Worm (Caenorhabditis elegans) whole organism, L3 larva: ENCODE measurements around the gene puf-5.

Source experiments
- aly-2 ChIP-seq: fragments of 150-350 bp; optimal IDR thresholded peaks from 2 replicates; lab custom pipeline; 2014; ENCODE audit warnings: missing biosample characterization, missing genetic modification characterization
- lin-15B ChIP-seq: fragments of 150-350 bp; optimal IDR thresholded peaks from 2 replicates; lab custom pipeline; 2014; ENCODE audit warnings: missing biosample characterization, missing genetic modification characterization
- lin-39 ChIP-seq: fragments of 150-350 bp; optimal IDR thresholded peaks from 2 replicates; lab custom pipeline; 2018; ENCODE audit warnings: missing biosample characterization, missing genetic modification reagents, missing genetic modification characterization
- mdl-1 ChIP-seq: fragments of 150-350 bp; optimal IDR thresholded peaks from 2 replicates; lab custom pipeline; 2014; ENCODE audit warnings: missing biosample characterization, missing genetic modification characterization
- nhr-25 ChIP-seq: sonication (generic microtip); optimal IDR thresholded peaks from 2 replicates; lab custom pipeline; 2017; ENCODE audit warnings: missing biosample characterization, missing genetic modification characterization
- unc-39 ChIP-seq: sonication (generic microtip); optimal IDR thresholded peaks from 4 replicates; lab custom pipeline; 2017; ENCODE audit warnings: missing biosample characterization, missing genetic modification characterization
- zag-1 ChIP-seq: fragments of 150-350 bp; optimal IDR thresholded peaks from 2 replicates; lab custom pipeline; 2014; ENCODE audit warnings: missing biosample characterization, missing genetic modification characterization

DNA sequence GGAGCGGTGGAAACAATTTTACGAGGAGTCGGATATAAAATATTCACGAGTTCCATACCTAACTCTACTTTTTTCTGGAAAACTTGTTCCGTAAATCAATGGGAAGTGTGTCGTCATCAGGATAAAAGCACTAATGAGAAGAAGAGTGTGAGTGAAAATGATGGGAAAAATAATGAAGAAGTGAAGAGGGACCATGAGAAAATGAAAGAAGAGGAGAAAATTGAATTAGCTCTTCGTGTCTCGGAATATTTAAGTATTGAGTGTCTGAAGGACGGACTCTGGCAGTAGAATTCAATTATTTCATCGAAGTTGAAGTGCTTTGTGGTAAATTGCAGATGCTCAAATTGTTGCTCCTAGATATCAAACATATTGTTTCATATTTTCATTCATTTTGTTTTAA lies 13.9 kb downstream of the puf-5 start:
- TF ChIP-seq lin-39 (tag; lab: Kevin White, UChicago) (no peak), aly-2 (tag; lab: Kevin White, UChicago) (no peak), lin-15B (tag; lab: Kevin White, UChicago) (no peak), zag-1 (tag; lab: Kevin White, UChicago) (no peak), mdl-1 (tag; lab: Kevin White, UChicago) (no peak), unc-39 (no peak), nhr-25 (tag; lab: Kevin White, UChicago) (no peak)
